Worm (Caenorhabditis elegans): ENCODE data around the gene M01B2.8.
"Not testable (repeated sequence)": the region's sequence is repeated elsewhere in the genome, so short reads cannot be mapped to it uniquely, and the experiment has no call there.

The M01B2.8 gene

ce11 chrV:15259904-15260303, at the start of gene M01B2.8:
M01B2.8 (plus strand) TSS chrV:15260204.
- TF ChIP-seq dsc-1 (tag; optimal IDR thresholded peaks at IDR 0.05) (peak; percentile 0), hlh-17 (GFP tag; optimal IDR thresholded peaks at IDR 0.05; ENCODE audit: borderline replicate concordance) (no peak)

- TF ChIP-seq ceh-8 (GFP tag; optimal IDR thresholded peaks at IDR 0.05); lin-15B (tag; optimal IDR thresholded peaks at IDR 0.05); aly-2 (tag; optimal IDR thresholded peaks at IDR 0.05): not testable (repeated sequence)
Measured at ce11 chrV:15211869-15212268, 48.1 kb upstream of the M01B2.8 start, which contains the start of gene sri-24. sri-24 (plus strand) TSS chrV:15212169.

DNA sequence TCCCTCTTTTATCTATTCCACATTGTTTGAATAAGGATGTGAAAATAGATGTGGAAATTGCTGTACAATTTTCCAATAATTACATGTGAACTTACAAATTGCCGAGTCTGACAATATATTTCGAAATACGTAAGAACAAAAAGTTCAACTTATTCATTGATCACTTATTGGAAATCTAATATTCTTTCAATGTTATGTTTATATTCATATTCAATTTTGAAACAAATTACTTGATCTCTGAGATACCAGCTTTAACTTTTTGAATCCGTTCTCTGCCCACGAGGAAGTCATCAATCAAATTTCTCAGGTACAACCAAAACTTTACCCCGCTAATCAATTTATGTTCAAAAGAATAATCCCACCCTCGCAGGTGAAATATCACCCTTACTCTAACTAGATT, 44.8 kb upstream of the M01B2.8 start, which contains the start of gene sri-26:
Gene sri-26 (plus strand): TSS at position 301 of the 400 bp plus-strand sequence.
- not testable (repeated sequence) for TF ChIP-seq nhr-237, ceh-90, dsc-1 (tag; optimal IDR thresholded peaks at IDR 0.05)

- TF ChIP-seq dsc-1 (tag; optimal IDR thresholded peaks at IDR 0.05) (no peak), skn-1 (tag; optimal IDR thresholded peaks at IDR 0.05) (no peak), lin-13 (GFP tag; optimal IDR thresholded peaks at IDR 0.05) (no peak), ceh-88 (GFP tag; IDR thresholded peaks at IDR 0.05) (no peak), irx-1 (tag; optimal IDR thresholded peaks at IDR 0.05) (no peak), dpl-1 (GFP tag; optimal IDR thresholded peaks at IDR 0.05) (no peak), blmp-1 (tag; optimal IDR thresholded peaks at IDR 0.05) (no peak), lin-15B (tag; optimal IDR thresholded peaks at IDR 0.05) (no peak), hpl-2 (GFP tag; optimal IDR thresholded peaks at IDR 0.05) (no peak), sptf-1 (tag; optimal IDR thresholded peaks at IDR 0.05) (no peak), pax-3 (tag; optimal IDR thresholded peaks at IDR 0.05) (no peak), C16A3.4 (tag; optimal IDR thresholded peaks at IDR 0.05) (no peak), nhr-90 (tag; optimal IDR thresholded peaks at IDR 0.05; ENCODE audit: poor library complexity) (no peak), egl-13 (tag; optimal IDR thresholded peaks at IDR 0.05) (no peak), pag-3 (tag; optimal IDR thresholded peaks at IDR 0.05; ENCODE audit: borderline replicate concordance, insufficient read depth) (no peak), lsy-2 (tag; optimal IDR thresholded peaks at IDR 0.05) (no peak)
Measured at ce11 chrV:15216705-15217104, 43.3 kb upstream of the M01B2.8 start, which contains the start of gene sri-25. sri-25 (plus strand) TSS chrV:15217005.

ce11 chrV:15221330-15221729, 38.7 kb upstream of the M01B2.8 start, which contains the start of gene irld-25:
irld-25 (plus strand) TSS chrV:15221630.
- TF ChIP-seq nhr-47 (tag; optimal IDR thresholded peaks at IDR 0.05): no peak
- no peak for TF ChIP-seq unc-30 (tag; optimal IDR thresholded peaks at IDR 0.05)
- TF ChIP-seq nhr-20 (tag; optimal IDR thresholded peaks at IDR 0.05): no peak
- TF ChIP-seq ceh-82 (tag; optimal IDR thresholded peaks at IDR 0.05): no peak
- TF ChIP-seq snu-23 (GFP tag; optimal IDR thresholded peaks at IDR 0.05): no peak
- no peak for TF ChIP-seq lin-35 (GFP tag; optimal IDR thresholded peaks at IDR 0.05)
- no peak for TF ChIP-seq nhr-19 (GFP tag; conservative IDR thresholded peaks at IDR 0.05)
- TF ChIP-seq nhr-71 (tag; optimal IDR thresholded peaks at IDR 0.05): no peak
- TF ChIP-seq zip-4 (GFP tag; optimal IDR thresholded peaks at IDR 0.05): no peak
- TF ChIP-seq tlp-1 (tag; optimal IDR thresholded peaks at IDR 0.05): no peak
- no peak for TF ChIP-seq skn-1 (tag; optimal IDR thresholded peaks at IDR 0.05)
- no peak for TF ChIP-seq ceh-8 (GFP tag; optimal IDR thresholded peaks at IDR 0.05)
- TF ChIP-seq swsn-7 (tag; optimal IDR thresholded peaks at IDR 0.05): no peak
- TF ChIP-seq lin-15B (tag; optimal IDR thresholded peaks at IDR 0.05): no peak
- TF ChIP-seq fkh-4 (tag; optimal IDR thresholded peaks at IDR 0.05; ENCODE audit: borderline replicate concordance): no peak
- no peak for TF ChIP-seq nhr-237 (tag; optimal IDR thresholded peaks at IDR 0.05)
- no peak for TF ChIP-seq ceh-88 (GFP tag; IDR thresholded peaks at IDR 0.05)
- no peak for TF ChIP-seq lin-13 (GFP tag; optimal IDR thresholded peaks at IDR 0.05)
- TF ChIP-seq mdl-1 (tag; optimal IDR thresholded peaks at IDR 0.05): no peak

All from whole organism, L1 larva.